Fruit fly (Drosophila melanogaster) whole organism, embryonic: ENCODE data around the gene nAChRalpha3.
A peak's percentile ranks its signal among the peaks of the same experiment; 100 is the strongest.

Experiments used
- Ada2b ChIP-seq: fragments of 200-800 bp; sonication (Bioruptor generic); IDR thresholded peaks from 2 replicates; pipeline ENCODE4 v1.3.6; 2022; ENCODE audit warnings: missing biosample characterization, missing genetic modification characterization
- Antp ChIP-seq: fragments of 200-800 bp; sonication (Bioruptor generic); optimal IDR thresholded peaks from 3 replicates; lab custom pipeline; 2016; ENCODE audit warnings: missing biosample characterization, missing genetic modification characterization
- Bteb2 ChIP-seq: fragments of 200-800 bp; sonication (Bioruptor generic); optimal IDR thresholded peaks from 2 replicates; lab custom pipeline; 2016; ENCODE audit warnings: missing biosample characterization, missing genetic modification characterization
- CG10321 ChIP-seq: fragments of 200-800 bp; sonication (Bioruptor generic); IDR thresholded peaks from 2 replicates; pipeline ENCODE4 v1.3.6; 2022; ENCODE audit warnings: missing biosample characterization, missing genetic modification characterization
- CG10366 ChIP-seq: fragments of 200-800 bp; sonication (Bioruptor generic); IDR thresholded peaks from 2 replicates; pipeline ENCODE4 v1.3.6; 2022; ENCODE audit warnings: missing biosample characterization, missing genetic modification characterization
- CG11723 ChIP-seq: fragments of 200-800 bp; sonication (Bioruptor generic); optimal IDR thresholded peaks from 2 replicates; lab custom pipeline; 2017; ENCODE audit warnings: missing biosample characterization, mild to moderate bottlenecking, missing genetic modification characterization
- CG12155 ChIP-seq: fragments of 200-800 bp; sonication (Bioruptor generic); optimal IDR thresholded peaks from 3 replicates; lab custom pipeline; 2016; ENCODE audit warnings: missing biosample characterization, missing genetic modification characterization
- CG1233 ChIP-seq: fragments of 200-800 bp; sonication (Bioruptor generic); optimal IDR thresholded peaks from 4 replicates; lab custom pipeline; 2018; ENCODE audit warnings: missing biosample characterization, mild to moderate bottlenecking, missing genetic modification characterization
- CG12659 ChIP-seq: fragments of 200-800 bp; sonication (Bioruptor generic); optimal IDR thresholded peaks from 3 replicates; lab custom pipeline; 2017; ENCODE audit warnings: mild to moderate bottlenecking, missing biosample characterization, missing genetic modification reagents, missing genetic modification characterization
- CG14965 ChIP-seq: fragments of 200-800 bp; sonication (Bioruptor generic); optimal IDR thresholded peaks from 2 replicates; lab custom pipeline; 2016; ENCODE audit warnings: missing biosample characterization, missing genetic modification characterization, borderline replicate concordance
- CG17612 ChIP-seq: fragments of 200-800 bp; sonication (Bioruptor generic); IDR thresholded peaks from 2 replicates; pipeline ENCODE4 v1.3.6; 2022; ENCODE audit warnings: missing biosample characterization, missing genetic modification characterization
- CG2116 ChIP-seq: fragments of 200-800 bp; sonication (Bioruptor generic); optimal IDR thresholded peaks from 3 replicates; lab custom pipeline; 2018; ENCODE audit warnings: missing biosample characterization, mild to moderate bottlenecking, missing genetic modification characterization
- CG2129 ChIP-seq: fragments of 200-800 bp; sonication (Bioruptor generic); IDR thresholded peaks from 2 replicates; pipeline ENCODE4 v1.3.6; 2022; ENCODE audit warnings: missing biosample characterization, missing genetic modification characterization; ENCODE audit not compliant: partially characterized antibody
- CG2202 ChIP-seq: fragments of 200-800 bp; sonication (Bioruptor generic); optimal IDR thresholded peaks from 2 replicates; lab custom pipeline; 2018; ENCODE audit warnings: missing biosample characterization, mild to moderate bottlenecking, missing genetic modification characterization
- CG2678 ChIP-seq: fragments of 200-800 bp; sonication (Bioruptor generic); optimal IDR thresholded peaks from 3 replicates; lab custom pipeline; 2019; ENCODE audit warnings: missing biosample characterization, mild to moderate bottlenecking, missing genetic modification characterization, moderate library complexity
- CG31224 ChIP-seq: fragments of 200-800 bp; sonication (Bioruptor generic); IDR thresholded peaks from 2 replicates; pipeline ENCODE4 v1.3.6; 2022; ENCODE audit warnings: missing biosample characterization, missing genetic modification characterization
- CG33213 ChIP-seq: fragments of 200-800 bp; sonication (Bioruptor generic); optimal IDR thresholded peaks from 3 replicates; lab custom pipeline; 2016; ENCODE audit warnings: missing biosample characterization, missing genetic modification characterization
- CG33557 ChIP-seq: fragments of 200-800 bp; sonication (Bioruptor generic); optimal IDR thresholded peaks from 2 replicates; lab custom pipeline; 2019; ENCODE audit warnings: missing biosample characterization, mild to moderate bottlenecking, missing genetic modification characterization, moderate library complexity
- CG4328 ChIP-seq: fragments of 200-800 bp; sonication (Bioruptor generic); optimal IDR thresholded peaks from 3 replicates; lab custom pipeline; 2017; ENCODE audit warnings: missing biosample characterization, missing genetic modification reagents, missing genetic modification characterization
- CG4730 ChIP-seq: fragments of 200-800 bp; sonication (Bioruptor generic); IDR thresholded peaks from 2 replicates; pipeline ENCODE4 v1.3.6; 2022; ENCODE audit warnings: missing biosample characterization, missing genetic modification characterization
- CG5180 ChIP-seq: fragments of 200-800 bp; sonication (Bioruptor generic); optimal IDR thresholded peaks from 3 replicates; lab custom pipeline; 2017; ENCODE audit warnings: missing biosample characterization, missing genetic modification characterization, mild to moderate bottlenecking, moderate library complexity, missing genetic modification reagents
- CG7357 ChIP-seq: fragments of 200-800 bp; sonication (Bioruptor generic); IDR thresholded peaks from 3 replicates; pipeline ENCODE4 v1.3.6; 2022; ENCODE audit warnings: missing biosample characterization, missing genetic modification characterization
- CG8765 ChIP-seq: fragments of 200-800 bp; sonication (Bioruptor generic); IDR thresholded peaks from 2 replicates; pipeline ENCODE4 v1.3.6; 2022; ENCODE audit warnings: missing biosample characterization, missing genetic modification characterization
- CG9797 ChIP-seq: fragments of 200-800 bp; sonication (Bioruptor generic); optimal IDR thresholded peaks from 3 replicates; lab custom pipeline; 2018; ENCODE audit warnings: missing biosample characterization, mild to moderate bottlenecking, missing genetic modification characterization
- CrebB ChIP-seq: fragments of 200-800 bp; sonication (Bioruptor generic); optimal IDR thresholded peaks from 3 replicates; lab custom pipeline; 2018; ENCODE audit warnings: missing biosample characterization, mild to moderate bottlenecking, missing genetic modification characterization
- Dbx ChIP-seq: fragments of 200-800 bp; sonication (Bioruptor generic); IDR thresholded peaks from 3 replicates; pipeline ENCODE4 v1.3.6; 2022; ENCODE audit warnings: missing biosample characterization, missing genetic modification characterization
- Deaf1 ChIP-seq: fragments of 200-800 bp; optimal IDR thresholded peaks from 3 replicates; lab custom pipeline; 2019; ENCODE audit warnings: missing biosample characterization, mild to moderate bottlenecking, missing genetic modification characterization, moderate library complexity
- Dip3 ChIP-seq: fragments of 200-800 bp; sonication (Bioruptor generic); optimal IDR thresholded peaks from 3 replicates; lab custom pipeline; 2016; ENCODE audit warnings: missing biosample characterization, missing genetic modification characterization
- Gsc ChIP-seq: fragments of 200-800 bp; sonication (Bioruptor generic); IDR thresholded peaks from 2 replicates; pipeline ENCODE4 v1.3.6; 2022; ENCODE audit warnings: missing biosample characterization, missing genetic modification characterization
- HLHmδ ChIP-seq: fragments of 200-800 bp; sonication (Bioruptor generic); optimal IDR thresholded peaks from 2 replicates; lab custom pipeline; 2018; ENCODE audit warnings: missing biosample characterization, mild to moderate bottlenecking, missing genetic modification characterization, moderate library complexity
- Hand ChIP-seq: fragments of 200-800 bp; sonication (Bioruptor generic); optimal IDR thresholded peaks from 2 replicates; lab custom pipeline; 2017; ENCODE audit warnings: mild to moderate bottlenecking, missing biosample characterization, missing genetic modification reagents, missing genetic modification characterization
- HmgZ ChIP-seq: fragments of 200-800 bp; sonication (Bioruptor generic); optimal IDR thresholded peaks from 2 replicates; lab custom pipeline; 2018; ENCODE audit warnings: missing biosample characterization, mild to moderate bottlenecking, missing genetic modification characterization
- Lpt ChIP-seq: fragments of >200 bp; optimal IDR thresholded peaks from 2 replicates; lab custom pipeline; 2018; ENCODE audit warnings: missing biosample characterization, missing genetic modification characterization
- MBD-R2 ChIP-seq: fragments of 200-800 bp; sonication (Bioruptor generic); IDR thresholded peaks from 2 replicates; pipeline ENCODE4 v1.3.6; 2022; ENCODE audit warnings: missing biosample characterization, missing genetic modification characterization
- Side ChIP-seq: fragments of 200-800 bp; sonication (Bioruptor generic); optimal IDR thresholded peaks from 2 replicates; lab custom pipeline; 2016; ENCODE audit warnings: missing biosample characterization, missing genetic modification characterization
- Tbp ChIP-seq: fragments of >200 bp; optimal IDR thresholded peaks from 2 replicates; lab custom pipeline; 2018; ENCODE audit warnings: missing biosample characterization, missing genetic modification characterization
- corto ChIP-seq: fragments of 200-800 bp; sonication (Bioruptor generic); optimal IDR thresholded peaks from 2 replicates; lab custom pipeline; 2016; ENCODE audit warnings: missing biosample characterization, mild to moderate bottlenecking, missing genetic modification characterization, moderate library complexity
- danr ChIP-seq: fragments of 200-800 bp; sonication (Bioruptor generic); IDR thresholded peaks from 2 replicates; pipeline ENCODE4 v1.3.6; 2022; ENCODE audit warnings: missing biosample characterization, missing genetic modification characterization
- dpn ChIP-seq, 2 experiments: fragments of 200-800 bp; sonication (Bioruptor generic); optimal IDR thresholded peaks; 3 replicates each; lab custom pipeline; 2016; ENCODE audit warnings: missing biosample characterization in 2 of 2, missing genetic modification characterization in 2 of 2
- gem ChIP-seq: fragments of 200-800 bp; sonication (Bioruptor generic); optimal IDR thresholded peaks from 2 replicates; lab custom pipeline; 2019; ENCODE audit warnings: missing biosample characterization, mild to moderate bottlenecking, missing genetic modification characterization, moderate library complexity
- grn ChIP-seq: fragments of 200-800 bp; sonication (Bioruptor generic); optimal IDR thresholded peaks from 3 replicates; lab custom pipeline; 2017; ENCODE audit warnings: missing biosample characterization, missing genetic modification characterization
- jing ChIP-seq: fragments of 200-800 bp; sonication (Bioruptor generic); optimal IDR thresholded peaks from 2 replicates; lab custom pipeline; 2018; ENCODE audit warnings: missing biosample characterization, mild to moderate bottlenecking, missing genetic modification characterization
- mirr ChIP-seq: fragments of 200-800 bp; sonication (Bioruptor generic); optimal IDR thresholded peaks from 3 replicates; lab custom pipeline; 2018; ENCODE audit warnings: missing biosample characterization, mild to moderate bottlenecking, missing genetic modification characterization
- nau ChIP-seq: fragments of 200-800 bp; sonication (Bioruptor generic); optimal IDR thresholded peaks from 3 replicates; lab custom pipeline; 2017; ENCODE audit warnings: missing biosample characterization, mild to moderate bottlenecking, missing genetic modification characterization, missing genetic modification reagents
- onecut ChIP-seq: fragments of 200-800 bp; sonication (Bioruptor generic); IDR thresholded peaks from 2 replicates; pipeline ENCODE4 v1.3.6; 2022; ENCODE audit warnings: missing biosample characterization, missing genetic modification characterization
- pzg ChIP-seq: fragments of 200-800 bp; sonication (Bioruptor generic); optimal IDR thresholded peaks from 3 replicates; lab custom pipeline; 2018; ENCODE audit warnings: missing biosample characterization, mild to moderate bottlenecking, missing genetic modification characterization, moderate library complexity
- salm ChIP-seq: fragments of 200-800 bp; sonication (Bioruptor generic); optimal IDR thresholded peaks from 2 replicates; lab custom pipeline; 2018; ENCODE audit warnings: missing biosample characterization, mild to moderate bottlenecking, missing genetic modification characterization
- sc ChIP-seq, 3 experiments: fragments of >200 bp in 2 of 3; fragments of 200-800 bp in 1 of 3; sonication (Bioruptor generic) in 1 of 3; optimal IDR thresholded peaks; 2 replicates in 2 of 3; 3 replicates in 1 of 3; lab custom pipeline; 2017; ENCODE audit warnings: mild to moderate bottlenecking in 1 of 3, missing biosample characterization in 1 of 3, missing genetic modification characterization in 1 of 3, missing genetic modification reagents in 1 of 3
- sens ChIP-seq: fragments of 200-800 bp; sonication (Bioruptor generic); peaks from one replicate; lab custom pipeline; 2016; ENCODE audit warnings: missing biosample characterization, missing genetic modification characterization
- sug ChIP-seq: fragments of 200-800 bp; optimal IDR thresholded peaks from 2 replicates; lab custom pipeline; 2019; ENCODE audit warnings: missing biosample characterization, mild to moderate bottlenecking, missing genetic modification characterization, moderate library complexity
- unc-4 ChIP-seq: fragments of 200-800 bp; sonication (Bioruptor generic); IDR thresholded peaks from 2 replicates; pipeline ENCODE4 v1.3.6; 2022; ENCODE audit warnings: missing biosample characterization, missing genetic modification characterization; ENCODE audit not compliant: partially characterized antibody
- vfl ChIP-seq: fragments of 200-800 bp; sonication (Bioruptor generic); optimal IDR thresholded peaks from 2 replicates; lab custom pipeline; 2016; ENCODE audit warnings: missing biosample characterization, missing genetic modification characterization

The nAChRalpha3 gene

DNA sequence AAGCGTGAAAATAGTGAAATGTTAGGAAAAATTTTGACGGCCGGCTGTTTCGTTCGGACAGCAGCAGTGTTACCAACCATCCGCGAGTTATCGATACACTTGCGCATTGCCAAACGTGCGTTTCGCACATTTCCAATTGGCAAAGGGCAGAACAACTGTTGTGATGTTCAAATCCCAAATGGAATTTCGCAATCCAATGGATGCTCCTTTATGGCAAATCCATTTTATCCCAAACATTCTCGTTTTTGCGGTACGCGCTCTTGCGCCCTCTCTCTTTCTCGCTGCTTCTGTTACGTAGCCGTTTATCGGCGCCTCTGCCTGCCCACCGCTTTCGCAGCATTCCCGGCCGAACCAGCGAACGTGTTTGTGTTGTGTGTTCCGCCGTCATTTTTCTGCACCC, 123.7 kb downstream of the nAChRalpha3 start (continued):
- no peak for TF ChIP-seq CG4328
- no peak for TF ChIP-seq sc (optimal IDR thresholded peaks at IDR 0.05; lab: Kevin White, UChicago)
- TF ChIP-seq sc (GFP tag; optimal IDR thresholded peaks at IDR 0.05; lab: Kevin White, UChicago), result no peak
- no peak for TF ChIP-seq CG10321
- TF ChIP-seq sens (GFP tag; lab: Kevin White, UChicago), result no peak
- TF ChIP-seq nau (GFP tag; lab: Kevin White, UChicago), result no peak
- no peak for TF ChIP-seq Side
- peak; percentile 29 for TF ChIP-seq CG2116 (GFP tag; lab: Kevin White, UChicago)
- TF ChIP-seq CG10366, result no peak
- no peak for TF ChIP-seq salm (tag; lab: Kevin White, UChicago)
- no peak for TF ChIP-seq grn (GFP tag; lab: Kevin White, UChicago)
- TF ChIP-seq mirr (GFP tag; lab: Kevin White, UChicago), result no peak
- TF ChIP-seq CG7357 (GFP tag; lab: Robert Waterston, UW), result no peak
- TF ChIP-seq sug (tag; lab: Kevin White, UChicago), result peak; percentile 24
- no peak for TF ChIP-seq corto (GFP tag; lab: Kevin White, UChicago)
- no peak for TF ChIP-seq Bteb2 (GFP tag; lab: Kevin White, UChicago)
- TF ChIP-seq Tbp (GFP tag; lab: Kevin White, UChicago), result no peak
- no peak for TF ChIP-seq CG1233 (GFP tag; lab: Kevin White, UChicago)
- TF ChIP-seq Hand (GFP tag; lab: Kevin White, UChicago), result no peak
- no peak for TF ChIP-seq CG12659 (GFP tag; lab: Kevin White, UChicago)
- TF ChIP-seq CG31224 (GFP tag; lab: Robert Waterston, UW), result no peak
- TF ChIP-seq Lpt (GFP tag; lab: Kevin White, UChicago), result no peak
- peak; percentile 42 for TF ChIP-seq pzg
- peak; percentile 19 for TF ChIP-seq Deaf1 (tag; lab: Kevin White, UChicago)
- no peak for TF ChIP-seq CG14965
- TF ChIP-seq CG9797 (GFP tag; lab: Kevin White, UChicago), result peak; percentile 10
- no peak for TF ChIP-seq Dbx (GFP tag; lab: Robert Waterston, UW)
- no peak for TF ChIP-seq CG2129
- peak; percentile 52; the same call in 1 of the 2 replicates for TF ChIP-seq MBD-R2 (GFP tag; lab: Robert Waterston, UW)
- TF ChIP-seq vfl (GFP tag; lab: Kevin White, UChicago), result no peak
- 0 out of 2 replicates have a peak, but pooled peaks have one; percentile 11 for TF ChIP-seq unc-4
- TF ChIP-seq Gsc, result no peak
- no peak for TF ChIP-seq onecut (GFP tag; lab: Robert Waterston, UW)
- no peak for TF ChIP-seq CG11723 (GFP tag; lab: Kevin White, UChicago)
- no peak for TF ChIP-seq gem (tag; lab: Kevin White, UChicago)
- peak; percentile 80 for TF ChIP-seq CG5180 (GFP tag; lab: Kevin White, UChicago)
- TF ChIP-seq CrebB, result no peak
- no peak for TF ChIP-seq Ada2b (GFP tag; lab: Robert Waterston, UW)
- TF ChIP-seq jing (GFP tag; lab: Kevin White, UChicago), result no peak
- no peak for TF ChIP-seq CG8765 (GFP tag; lab: Robert Waterston, UW)
- no peak for TF ChIP-seq HLHmδ
- TF ChIP-seq dpn (GFP tag; optimal IDR thresholded peaks at IDR 0.05; lab: Kevin White, UChicago), result no peak
- no peak for TF ChIP-seq Antp (GFP tag; lab: Kevin White, UChicago)
- TF ChIP-seq CG4730 (GFP tag; lab: Robert Waterston, UW), result no peak
- TF ChIP-seq CG33213 (GFP tag; lab: Kevin White, UChicago), result no peak
- TF ChIP-seq HmgZ, result no peak
- no peak for TF ChIP-seq danr
- no peak for TF ChIP-seq CG17612
- no peak for TF ChIP-seq CG2202 (tag; lab: Kevin White, UChicago)
- TF ChIP-seq CG33557 (GFP tag; lab: Kevin White, UChicago), result no peak
- TF ChIP-seq CG2678, result no peak
- no peak for TF ChIP-seq Dip3 (GFP tag; lab: Kevin White, UChicago)
- no peak for TF ChIP-seq CG12155 (GFP tag; lab: Kevin White, UChicago)
